Fruit fly (Drosophila melanogaster) whole organism, embryonic: ENCODE results near the gene CG14866.
A peak's percentile ranks its signal among the peaks of the same experiment; 100 is the strongest.

Experiments used
- Aef1 ChIP-seq: fragments of 200-800 bp; sonication (Bioruptor generic); IDR thresholded peaks from 3 replicates; pipeline ENCODE4 v1.3.6; 2022; ENCODE audit warnings: missing biosample characterization, missing genetic modification characterization
- Antp ChIP-seq: fragments of 200-800 bp; sonication (Bioruptor generic); optimal IDR thresholded peaks from 3 replicates; lab custom pipeline; 2016; ENCODE audit warnings: missing biosample characterization, missing genetic modification characterization
- Atf-2 ChIP-seq: fragments of 200-800 bp; sonication (Bioruptor generic); optimal IDR thresholded peaks from 2 replicates; lab custom pipeline; 2016; ENCODE audit warnings: missing biosample characterization, missing genetic modification characterization
- B-H2 ChIP-seq: fragments of 200-800 bp; sonication (Bioruptor generic); optimal IDR thresholded peaks from 2 replicates; lab custom pipeline; 2018; ENCODE audit warnings: missing biosample characterization, mild to moderate bottlenecking, missing genetic modification characterization
- CG10979 ChIP-seq: fragments of 200-800 bp; sonication (Bioruptor generic); optimal IDR thresholded peaks from 2 replicates; lab custom pipeline; 2018; ENCODE audit warnings: missing biosample characterization, mild to moderate bottlenecking, missing genetic modification characterization, moderate library complexity
- CG13424 ChIP-seq: fragments of 200-800 bp; sonication (Bioruptor generic); optimal IDR thresholded peaks from 2 replicates; lab custom pipeline; 2019; ENCODE audit warnings: missing biosample characterization, mild to moderate bottlenecking, missing genetic modification characterization, moderate library complexity
- CG14860 ChIP-seq: fragments of 200-800 bp; sonication (Bioruptor generic); IDR thresholded peaks from 3 replicates; pipeline ENCODE4 v1.3.6; 2022; ENCODE audit warnings: missing biosample characterization, missing genetic modification characterization; ENCODE audit not compliant: partially characterized antibody
- CG1529 ChIP-seq: fragments of 200-800 bp; sonication (Bioruptor generic); optimal IDR thresholded peaks from 3 replicates; lab custom pipeline; 2018; ENCODE audit warnings: missing biosample characterization, missing genetic modification characterization
- CG15696 ChIP-seq: fragments of 200-800 bp; sonication (Bioruptor generic); optimal IDR thresholded peaks from 2 replicates; lab custom pipeline; 2019; ENCODE audit warnings: missing biosample characterization, mild to moderate bottlenecking, missing genetic modification characterization, moderate library complexity
- CG1602 ChIP-seq: fragments of 200-800 bp; sonication (Bioruptor generic); optimal IDR thresholded peaks from 3 replicates; lab custom pipeline; 2016; ENCODE audit warnings: missing biosample characterization, missing genetic modification characterization
- CG16779 ChIP-seq: fragments of 200-800 bp; sonication (Bioruptor generic); IDR thresholded peaks from 2 replicates; pipeline ENCODE4 v1.3.6; 2022; ENCODE audit warnings: missing biosample characterization, missing genetic modification characterization
- CG16815 ChIP-seq: fragments of 200-800 bp; sonication (Bioruptor generic); optimal IDR thresholded peaks from 3 replicates; lab custom pipeline; 2017; ENCODE audit warnings: missing biosample characterization, mild to moderate bottlenecking, missing genetic modification characterization
- CG17802 ChIP-seq: fragments of 200-800 bp; sonication (Bioruptor generic); optimal IDR thresholded peaks from 2 replicates; lab custom pipeline; 2018; ENCODE audit warnings: missing biosample characterization, mild to moderate bottlenecking, missing genetic modification characterization, moderate library complexity
- CG2712 ChIP-seq: fragments of 200-800 bp; optimal IDR thresholded peaks from 3 replicates; lab custom pipeline; 2019; ENCODE audit warnings: missing biosample characterization, mild to moderate bottlenecking, missing genetic modification characterization, moderate library complexity
- CG2889 ChIP-seq: fragments of 200-800 bp; sonication (Bioruptor generic); IDR thresholded peaks from 3 replicates; pipeline ENCODE4 v1.3.6; 2022; ENCODE audit warnings: missing biosample characterization, missing genetic modification characterization
- CG32767 ChIP-seq: fragments of 200-800 bp; sonication (Bioruptor generic); IDR thresholded peaks from 2 replicates; pipeline ENCODE4 v1.3.6; 2022; ENCODE audit warnings: missing biosample characterization, missing genetic modification characterization
- CG4617 ChIP-seq: fragments of 200-800 bp; sonication (Bioruptor generic); optimal IDR thresholded peaks from 3 replicates; lab custom pipeline; 2016; ENCODE audit warnings: missing biosample characterization, missing genetic modification characterization, borderline replicate concordance
- CG6689 ChIP-seq: fragments of 200-800 bp; sonication (Bioruptor generic); IDR thresholded peaks from 2 replicates; pipeline ENCODE4 v1.3.6; 2022; ENCODE audit warnings: missing biosample characterization, missing genetic modification characterization
- CG7963 ChIP-seq: fragments of 200-800 bp; sonication (Bioruptor generic); IDR thresholded peaks from 3 replicates; pipeline ENCODE4 v1.3.6; 2022; ENCODE audit warnings: missing biosample characterization, missing genetic modification characterization; ENCODE audit not compliant: partially characterized antibody
- CG8290 ChIP-seq, 3 experiments: fragments of 200-800 bp; sonication (Bioruptor generic); optimal IDR thresholded peaks; 2 replicates each; lab custom pipeline; 2016 to 2019; ENCODE audit warnings: missing biosample characterization in 3 of 3, missing genetic modification characterization in 3 of 3, mild to moderate bottlenecking in 2 of 3, moderate library complexity in 1 of 3
- Doc2 ChIP-seq: fragments of 200-800 bp; sonication (Bioruptor generic); IDR thresholded peaks from 2 replicates; pipeline ENCODE4 v1.3.6; 2022; ENCODE audit warnings: missing biosample characterization, missing genetic modification characterization
- Ets65A ChIP-seq: fragments of 200-800 bp; sonication (Bioruptor generic); peaks from one replicate; lab custom pipeline; 2016; ENCODE audit warnings: missing biosample characterization, missing genetic modification characterization
- GATAe ChIP-seq: fragments of 200-800 bp; sonication (Bioruptor generic); conservative IDR thresholded peaks from 2 replicates; pipeline ENCODE4 v1.3.6; 2022; ENCODE audit warnings: missing biosample characterization, missing genetic modification characterization
- Gsc ChIP-seq: fragments of 200-800 bp; sonication (Bioruptor generic); IDR thresholded peaks from 2 replicates; pipeline ENCODE4 v1.3.6; 2022; ENCODE audit warnings: missing biosample characterization, missing genetic modification characterization
- HLHmδ ChIP-seq: fragments of 200-800 bp; sonication (Bioruptor generic); optimal IDR thresholded peaks from 2 replicates; lab custom pipeline; 2018; ENCODE audit warnings: missing biosample characterization, mild to moderate bottlenecking, missing genetic modification characterization, moderate library complexity
- Med ChIP-seq: fragments of 200-800 bp; sonication (Bioruptor generic); peaks from one replicate; lab custom pipeline; 2016; ENCODE audit warnings: missing biosample characterization, missing genetic modification characterization, mild to moderate bottlenecking, inconsistent platforms, moderate library complexity
- NfI ChIP-seq: fragments of 200-800 bp; sonication (Bioruptor generic); optimal IDR thresholded peaks from 3 replicates; lab custom pipeline; 2018; ENCODE audit warnings: missing biosample characterization, mild to moderate bottlenecking, missing genetic modification characterization, moderate library complexity
- Poxn ChIP-seq: fragments of 200-800 bp; sonication (Bioruptor generic); IDR thresholded peaks from 2 replicates; pipeline ENCODE4 v1.3.6; 2022; ENCODE audit warnings: missing biosample characterization, missing genetic modification characterization
- amos ChIP-seq: fragments of 200-800 bp; sonication (Bioruptor generic); IDR thresholded peaks from 2 replicates; pipeline ENCODE4 v1.3.6; 2022; ENCODE audit warnings: missing biosample characterization, missing genetic modification characterization; ENCODE audit not compliant: partially characterized antibody
- ash1 ChIP-seq: fragments of 200-800 bp; sonication (Bioruptor generic); optimal IDR thresholded peaks from 2 replicates; lab custom pipeline; 2018; ENCODE audit warnings: missing biosample characterization, mild to moderate bottlenecking, missing genetic modification characterization
- cato ChIP-seq: fragments of 200-800 bp; sonication (Bioruptor generic); optimal IDR thresholded peaks from 2 replicates; lab custom pipeline; 2016; ENCODE audit warnings: missing biosample characterization, missing genetic modification characterization, borderline replicate concordance
- caup ChIP-seq: fragments of 200-800 bp; sonication (Bioruptor generic); optimal IDR thresholded peaks from 3 replicates; lab custom pipeline; 2017; ENCODE audit warnings: missing biosample characterization, mild to moderate bottlenecking, missing genetic modification characterization, moderate library complexity; ENCODE audit not compliant: severe bottlenecking
- ci ChIP-seq: fragments of 200-800 bp; sonication (Bioruptor generic); IDR thresholded peaks from 3 replicates; pipeline ENCODE4 v1.3.6; 2022; ENCODE audit warnings: missing biosample characterization, missing genetic modification characterization
- dmrt11E ChIP-seq: fragments of 200-800 bp; sonication (Bioruptor generic); optimal IDR thresholded peaks from 3 replicates; lab custom pipeline; 2018; ENCODE audit warnings: missing biosample characterization, mild to moderate bottlenecking, missing genetic modification characterization, moderate library complexity
- ems ChIP-seq: fragments of 200-800 bp; sonication (Bioruptor generic); optimal IDR thresholded peaks from 3 replicates; lab custom pipeline; 2016; ENCODE audit warnings: missing biosample characterization, missing genetic modification characterization
- lov ChIP-seq, 2 experiments: fragments of 200-800 bp in 1 of 2; fragments of >200 bp in 1 of 2; sonication (Bioruptor generic) in 1 of 2; IDR thresholded peaks in 1 of 2; optimal IDR thresholded peaks in 1 of 2; 2 replicates in 1 of 2; 3 replicates in 1 of 2; pipeline versions ENCODE4 v1.3.6 to Lab custom; 2017 to 2022; ENCODE audit warnings: missing biosample characterization in 1 of 2, missing genetic modification characterization in 1 of 2
- nerfin-2 ChIP-seq: fragments of 200-800 bp; sonication (Bioruptor generic); IDR thresholded peaks from 2 replicates; pipeline ENCODE4 v1.3.6; 2022; ENCODE audit warnings: missing biosample characterization, missing genetic modification characterization; ENCODE audit not compliant: partially characterized antibody
- pho ChIP-seq: fragments of 200-800 bp; sonication (Bioruptor generic); optimal IDR thresholded peaks from 2 replicates; lab custom pipeline; 2016; ENCODE audit warnings: missing biosample characterization, missing genetic modification characterization
- pita ChIP-seq: fragments of 200-800 bp; sonication (Bioruptor generic); optimal IDR thresholded peaks from 2 replicates; lab custom pipeline; 2017; ENCODE audit warnings: missing biosample characterization, mild to moderate bottlenecking, missing genetic modification characterization
- prd ChIP-seq, 3 experiments: fragments of >200 bp in 2 of 3; fragments of 200-800 bp in 1 of 3; sonication (Bioruptor generic) in 1 of 3; optimal IDR thresholded peaks in 2 of 3; IDR thresholded peaks in 1 of 3; 2 replicates in 2 of 3; 3 replicates in 1 of 3; pipeline versions ENCODE4 v1.3.6 to Lab custom; 2017 to 2022; ENCODE audit warnings: missing biosample characterization in 1 of 3, missing genetic modification characterization in 1 of 3
- pzg ChIP-seq: fragments of 200-800 bp; sonication (Bioruptor generic); optimal IDR thresholded peaks from 3 replicates; lab custom pipeline; 2018; ENCODE audit warnings: missing biosample characterization, mild to moderate bottlenecking, missing genetic modification characterization, moderate library complexity
- rib ChIP-seq: fragments of 200-800 bp; sonication (Bioruptor generic); IDR thresholded peaks from 2 replicates; pipeline ENCODE4 v1.3.6; 2022; ENCODE audit warnings: missing biosample characterization, missing genetic modification characterization
- row ChIP-seq: fragments of 200-800 bp; sonication (Bioruptor generic); IDR thresholded peaks from 3 replicates; pipeline ENCODE4 v1.3.6; 2022; ENCODE audit warnings: missing biosample characterization, missing genetic modification characterization
- sna ChIP-seq: fragments of 200-800 bp; sonication (Bioruptor generic); IDR thresholded peaks from 2 replicates; pipeline ENCODE4 v1.3.6; 2022; ENCODE audit warnings: missing biosample characterization, missing genetic modification characterization; ENCODE audit not compliant: partially characterized antibody
- sqz ChIP-seq: fragments of 200-800 bp; sonication (Bioruptor generic); optimal IDR thresholded peaks from 3 replicates; lab custom pipeline; 2018; ENCODE audit warnings: missing biosample characterization, mild to moderate bottlenecking, missing genetic modification characterization
- stwl ChIP-seq: fragments of 200-800 bp; sonication (Bioruptor generic); optimal IDR thresholded peaks from 3 replicates; lab custom pipeline; 2018; ENCODE audit warnings: missing biosample characterization, mild to moderate bottlenecking, missing genetic modification characterization, moderate library complexity
- tio ChIP-seq: fragments of 200-800 bp; sonication (Bioruptor generic); optimal IDR thresholded peaks from 2 replicates; lab custom pipeline; 2017; ENCODE audit warnings: missing biosample characterization, missing genetic modification characterization, inconsistent platforms
- toy ChIP-seq: fragments of 200-800 bp; sonication (Bioruptor generic); IDR thresholded peaks from 2 replicates; pipeline ENCODE4 v1.3.6; 2022; ENCODE audit warnings: missing biosample characterization, missing genetic modification characterization
- zen2 ChIP-seq: fragments of 200-800 bp; sonication (Bioruptor generic); IDR thresholded peaks from 3 replicates; pipeline ENCODE4 v1.3.6; 2022; ENCODE audit warnings: missing biosample characterization, missing genetic modification characterization; ENCODE audit not compliant: partially characterized antibody

CG14866 gene

DNA sequence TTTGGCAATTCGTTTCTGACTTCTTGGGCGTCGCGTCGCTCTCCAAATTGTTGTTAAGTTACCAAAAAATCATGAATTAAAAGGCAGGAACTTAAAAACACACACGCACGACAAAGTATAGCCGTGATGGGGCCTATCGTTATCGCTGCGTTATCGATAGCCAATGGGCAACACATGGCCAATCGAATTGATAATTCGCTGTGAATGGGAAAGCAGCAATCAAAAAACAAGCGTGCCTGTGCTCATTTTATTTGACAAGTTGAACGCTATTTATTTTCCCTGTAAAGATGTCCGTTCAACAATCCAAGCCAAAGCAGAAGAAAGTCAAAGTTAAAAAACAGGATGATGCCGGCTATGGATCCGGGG lies 29.7 kb downstream of the CG14866 start, which contains the start of the genes Surf4 and CG31301 (continued):
- TF ChIP-seq nerfin-2 (GFP tag; lab: Robert Waterston, UW) (peak; percentile 77), NfI (GFP tag; lab: Kevin White, UChicago) (no peak), CG15696 (tag; lab: Kevin White, UChicago) (no peak), CG4617 (peak; percentile 38), CG14860 (GFP tag; lab: Robert Waterston, UW) (peak; percentile 68; the same call in 2 of the 3 replicates), sna (peak; percentile 40; the same call in 1 of the 2 replicates), ash1 (no peak), toy (no peak), cato (no peak), Med (GFP tag; lab: Kevin White, UChicago) (peak; percentile 71), CG17802 (tag; lab: Kevin White, UChicago) (no peak), Gsc (GFP tag; lab: Robert Waterston, UW) (no peak), pita (GFP tag; lab: Kevin White, UChicago) (no peak), CG1529 (GFP tag; lab: Kevin White, UChicago) (no peak), amos (GFP tag; lab: Robert Waterston, UW) (peak; percentile 74), Doc2 (GFP tag; lab: Robert Waterston, UW) (no peak), sqz (GFP tag; lab: Kevin White, UChicago) (no peak), prd (optimal IDR thresholded peaks at IDR 0.05; lab: Kevin White, UChicago) (no peak), prd (GFP tag; IDR thresholded peaks at IDR 0.05; lab: Robert Waterston, UW) (no peak), Ets65A (GFP tag; lab: Kevin White, UChicago) (no peak), ems (no peak), CG8290 (GFP tag; optimal IDR thresholded peaks at IDR 0.05; lab: Kevin White, UChicago) (no peak), CG8290 (tag; optimal IDR thresholded peaks at IDR 0.05; lab: Kevin White, UChicago) (peak in 1 of 2 experiments; percentile 56), Atf-2 (GFP tag; lab: Kevin White, UChicago) (no peak), Antp (GFP tag; lab: Kevin White, UChicago) (no peak), ci (no peak), CG10979 (tag; lab: Kevin White, UChicago) (no peak), CG2889 (GFP tag; lab: Robert Waterston, UW) (no peak), zen2 (GFP tag; lab: Robert Waterston, UW) (peak; percentile 77), Aef1 (GFP tag; lab: Robert Waterston, UW) (no peak), CG16779 (no peak), Poxn (no peak), pho (no peak), caup (GFP tag; lab: Kevin White, UChicago) (no peak), CG1602 (GFP tag; lab: Kevin White, UChicago) (no peak), GATAe (no peak), tio (GFP tag; lab: Kevin White, UChicago) (no peak), CG6689 (GFP tag; lab: Robert Waterston, UW) (no peak), lov (optimal IDR thresholded peaks at IDR 0.05; lab: Kevin White, UChicago) (no peak), lov (GFP tag; IDR thresholded peaks at IDR 0.05; lab: Robert Waterston, UW) (no peak), pzg (peak; percentile 65), CG16815 (no peak), dmrt11E (tag; lab: Kevin White, UChicago) (no peak), B-H2 (GFP tag; lab: Kevin White, UChicago) (peak; percentile 10), rib (GFP tag; lab: Robert Waterston, UW) (no peak), CG32767 (GFP tag; lab: Robert Waterston, UW) (no peak), stwl (tag; lab: Kevin White, UChicago) (peak; percentile 62), CG2712 (tag; lab: Kevin White, UChicago) (peak; percentile 9), HLHmδ (GFP tag; lab: Kevin White, UChicago) (no peak), row (GFP tag; lab: Robert Waterston, UW) (no peak), CG7963 (GFP tag; lab: Robert Waterston, UW) (peak; percentile 76), CG13424 (tag; lab: Kevin White, UChicago) (no peak)
